Fruit fly (Drosophila melanogaster): Measurements from ENCODE around the gene CG17186.

Gene CG17186

dm6 chr3R:19860996-19861719, 16.2 kb downstream of the CG17186 start, which contains the start of the genes Ire1 and Mrm2 (continued):
- TF ChIP-seq sr (GFP tag; IDR thresholded peaks at IDR 0.05) (0 out of 3 replicates have a peak, but pooled peaks have one; percentile 3), CG17568 (GFP tag; optimal IDR thresholded peaks at IDR 0.05) (no peak), gcm2 (GFP tag; optimal IDR thresholded peaks at IDR 0.05) (peak; percentile 78), fd3F (GFP tag; optimal IDR thresholded peaks at IDR 0.05) (peak; percentile 72), CG2199 (GFP tag; IDR thresholded peaks at IDR 0.05) (no peak)

dm6 chr3R:19859370-19860033, 17.8 kb downstream of the CG17186 start:
- TF ChIP-seq CG7556 (GFP tag; optimal IDR thresholded peaks at IDR 0.05): peak; percentile 25
- TF ChIP-seq caup (GFP tag; optimal IDR thresholded peaks at IDR 0.05; ENCODE audit: severe bottlenecking): peak; percentile 18
- no peak for TF ChIP-seq zf30C (GFP tag; optimal IDR thresholded peaks at IDR 0.05)
- TF ChIP-seq CG15696 (tag; optimal IDR thresholded peaks at IDR 0.05): no peak
- TF ChIP-seq sqz (GFP tag; optimal IDR thresholded peaks at IDR 0.05): no peak
- no peak for TF ChIP-seq Drgx (GFP tag; IDR thresholded peaks at IDR 0.05)
- no peak for TF ChIP-seq chn (GFP tag; optimal IDR thresholded peaks at IDR 0.05)
- no peak for TF ChIP-seq CG33557 (GFP tag; optimal IDR thresholded peaks at IDR 0.05)
- TF ChIP-seq lmd (GFP tag; IDR thresholded peaks at IDR 0.05): 0 out of 2 replicates have a peak, but pooled peaks have one; percentile 24
- TF ChIP-seq CG10543 (GFP tag; optimal IDR thresholded peaks at IDR 0.05): peak; percentile 68
- peak; percentile 25; the same call in 1 of the 2 replicates for TF ChIP-seq Atf6 (GFP tag; IDR thresholded peaks at IDR 0.05)
- TF ChIP-seq CG17385 (GFP tag; optimal IDR thresholded peaks at IDR 0.05): peak; percentile 2
- peak; percentile 91 for TF ChIP-seq D19A (tag; optimal IDR thresholded peaks at IDR 0.05)
- TF ChIP-seq CG7987 (GFP tag; optimal IDR thresholded peaks at IDR 0.05): peak; percentile 18
- TF ChIP-seq CG30403 (GFP tag; optimal IDR thresholded peaks at IDR 0.05): peak; percentile 7
- peak; percentile 76 for TF ChIP-seq sug (tag; optimal IDR thresholded peaks at IDR 0.05)
- peak; percentile 89 for TF ChIP-seq exex (tag; optimal IDR thresholded peaks at IDR 0.05)
- TF ChIP-seq CG9609 (GFP tag; optimal IDR thresholded peaks at IDR 0.05): peak; percentile 3
- peak; percentile 53; the same call in 1 of the 3 replicates for TF ChIP-seq CG17361 (GFP tag; IDR thresholded peaks at IDR 0.05)
- TF ChIP-seq CG4854 (GFP tag; optimal IDR thresholded peaks at IDR 0.05): no peak
- no peak for TF ChIP-seq CG10654 (GFP tag; optimal IDR thresholded peaks at IDR 0.05)
- TF ChIP-seq mam (GFP tag; optimal IDR thresholded peaks at IDR 0.05): peak; percentile 14
- peak; percentile 25 for TF ChIP-seq CG9727 (GFP tag; optimal IDR thresholded peaks at IDR 0.05)
- no peak for TF ChIP-seq tgo (GFP tag; IDR thresholded peaks at IDR 0.05)
- TF ChIP-seq vnd (GFP tag; IDR thresholded peaks at IDR 0.05; ENCODE audit: partially characterized antibody): no peak
- peak; percentile 18 for TF ChIP-seq CG12071 (GFP tag; optimal IDR thresholded peaks at IDR 0.05)
- peak; percentile 68 for TF ChIP-seq nom (GFP tag; optimal IDR thresholded peaks at IDR 0.05)
- TF ChIP-seq CG12299 (tag; optimal IDR thresholded peaks at IDR 0.05): no peak
- no peak for TF ChIP-seq CG18011 (GFP tag; optimal IDR thresholded peaks at IDR 0.05)
- TF ChIP-seq CG2120 (GFP tag; optimal IDR thresholded peaks at IDR 0.05): peak; percentile 32
- TF ChIP-seq Hand (GFP tag; optimal IDR thresholded peaks at IDR 0.05): peak; percentile 28
- peak; percentile 57 for TF ChIP-seq lab (GFP tag; optimal IDR thresholded peaks at IDR 0.05)
- TF ChIP-seq CG8290 (GFP tag; optimal IDR thresholded peaks at IDR 0.05): no peak
- TF ChIP-seq CG8290 (tag; optimal IDR thresholded peaks at IDR 0.05): peak in 1 of 2 experiments; percentile 30
- TF ChIP-seq twi (tag; optimal IDR thresholded peaks at IDR 0.05): peak; percentile 9
- TF ChIP-seq Mad (GFP tag; optimal IDR thresholded peaks at IDR 0.05): no peak
- TF ChIP-seq sd (tag; optimal IDR thresholded peaks at IDR 0.05): peak; percentile 8
- TF ChIP-seq CG10366 (GFP tag; IDR thresholded peaks at IDR 0.05): no peak
- TF ChIP-seq Opbp (GFP tag; IDR thresholded peaks at IDR 0.05; ENCODE audit: partially characterized antibody): no peak
- TF ChIP-seq CG9215 (GFP tag; IDR thresholded peaks at IDR 0.05): 0 out of 2 replicates have a peak, but pooled peaks have one; percentile 8
- peak; percentile 8 for TF ChIP-seq lilli (GFP tag; optimal IDR thresholded peaks at IDR 0.05)

All from whole organism, embryonic.